Worm (Caenorhabditis elegans): ENCODE results near the gene R06F6.12.

The R06F6.12 gene

ce11 chrII:10798429-10798893 is 25.4 kb downstream of the R06F6.12 start, which contains the start of gene npp-19 (continued):
- TF ChIP-seq hpl-2 (GFP tag; optimal IDR thresholded peaks at IDR 0.05) (peak; percentile 33), swsn-7 (tag; optimal IDR thresholded peaks at IDR 0.05) (peak; percentile 70), ceh-88 (GFP tag; IDR thresholded peaks at IDR 0.05) (no peak), C16A3.4 (tag; optimal IDR thresholded peaks at IDR 0.05) (peak; percentile 62), jun-1 (tag; optimal IDR thresholded peaks at IDR 0.05) (peak; percentile 30), lsy-2 (tag; optimal IDR thresholded peaks at IDR 0.05) (peak; percentile 83 to 88), egl-13 (tag; optimal IDR thresholded peaks at IDR 0.05) (peak; percentile 25), tlp-1 (tag; optimal IDR thresholded peaks at IDR 0.05) (no peak), elt-3 (tag; optimal IDR thresholded peaks at IDR 0.05) (peak in 2 of 6 experiments; percentile 68 to 70), nhr-85 (tag) (peak; percentile 80), zag-1 (tag; optimal IDR thresholded peaks at IDR 0.05) (peak; percentile 6), skn-1 (tag; optimal IDR thresholded peaks at IDR 0.05) (peak; percentile 71), nhr-76 (tag; optimal IDR thresholded peaks at IDR 0.05) (no peak), ceh-8 (GFP tag; optimal IDR thresholded peaks at IDR 0.05) (peak; percentile 20)

ce11 chrII:10796194-10796593 is 27.7 kb downstream of the R06F6.12 start, which contains the start of gene set-14:
Gene set-14, minus strand, starts transcription at chrII:10796294.
- TF ChIP-seq unc-30 (tag; optimal IDR thresholded peaks at IDR 0.05) (no peak), ets-5 (GFP tag; IDR thresholded peaks at IDR 0.05) (no peak), hlh-4 (tag; optimal IDR thresholded peaks at IDR 0.05) (no peak), egl-13 (tag; optimal IDR thresholded peaks at IDR 0.05) (no peak), nhr-77 (tag; optimal IDR thresholded peaks at IDR 0.05) (no peak), unc-130 (tag; optimal IDR thresholded peaks at IDR 0.05) (no peak), unc-86 (tag; optimal IDR thresholded peaks at IDR 0.05) (no peak), unc-62 (GFP tag; optimal IDR thresholded peaks at IDR 0.05) (no peak), sox-4 (tag; optimal IDR thresholded peaks at IDR 0.05) (no peak), irx-1 (tag; optimal IDR thresholded peaks at IDR 0.05) (no peak), mdl-1 (tag; optimal IDR thresholded peaks at IDR 0.05) (no peak), hlh-17 (GFP tag; optimal IDR thresholded peaks at IDR 0.05; ENCODE audit: borderline replicate concordance) (no peak), mep-1 (tag; optimal IDR thresholded peaks at IDR 0.05) (no peak), nhr-90 (tag; optimal IDR thresholded peaks at IDR 0.05; ENCODE audit: poor library complexity) (no peak), nhr-84 (tag; optimal IDR thresholded peaks at IDR 0.05) (no peak)

ce11 chrII:10793393-10793792 is 30.5 kb downstream of the R06F6.12 start, which contains the start of gene vps-11:
Gene vps-11, minus strand, starts transcription at chrII:10793493.
- TF ChIP-seq sox-4 (tag; optimal IDR thresholded peaks at IDR 0.05) (no peak), lin-39 (tag; optimal IDR thresholded peaks at IDR 0.05) (no peak)

- TF ChIP-seq unc-130 (tag; optimal IDR thresholded peaks at IDR 0.05) (no peak), fkh-4 (tag; optimal IDR thresholded peaks at IDR 0.05; ENCODE audit: borderline replicate concordance) (no peak), C16A3.4 (tag; optimal IDR thresholded peaks at IDR 0.05) (no peak), sup-37 (GFP tag; optimal IDR thresholded peaks at IDR 0.05) (no peak), nhr-237 (tag; optimal IDR thresholded peaks at IDR 0.05) (no peak), ceh-90 (tag; optimal IDR thresholded peaks at IDR 0.05) (no peak), aha-1 (tag; optimal IDR thresholded peaks at IDR 0.05) (no peak), dsc-1 (tag; optimal IDR thresholded peaks at IDR 0.05) (no peak), nhr-77 (tag; optimal IDR thresholded peaks at IDR 0.05) (no peak), lir-3 (tag; optimal IDR thresholded peaks at IDR 0.05; ENCODE audit: poor library complexity) (no peak), sox-4 (tag; optimal IDR thresholded peaks at IDR 0.05) (no peak), lin-13 (GFP tag; optimal IDR thresholded peaks at IDR 0.05) (no peak), pax-3 (tag; optimal IDR thresholded peaks at IDR 0.05) (no peak), nhr-84 (tag; optimal IDR thresholded peaks at IDR 0.05) (no peak), egl-27 (tag; optimal IDR thresholded peaks at IDR 0.05) (no peak), nhr-12 (tag; optimal IDR thresholded peaks at IDR 0.05) (no peak), ceh-63 (GFP tag; optimal IDR thresholded peaks at IDR 0.05) (no peak), nhr-47 (tag; optimal IDR thresholded peaks at IDR 0.05) (no peak), swsn-7 (tag; optimal IDR thresholded peaks at IDR 0.05) (no peak)
Measured at ce11 chrII:10792611-10793010, 31.3 kb downstream of the R06F6.12 start.

Data from whole organism, L1 larva.